Worm (Caenorhabditis elegans) whole organism, young adult: Measurements from ENCODE around the gene B0361.9.
A peak's percentile ranks its signal among the peaks of the same experiment; 100 is the strongest.

ENCODE experiments used
- B0035.1 ChIP-seq: sonication (generic microtip); optimal IDR thresholded peaks from 2 replicates; lab custom pipeline; 2016; ENCODE audit warnings: missing genetic modification characterization, mild to moderate bottlenecking, missing compliant biosample characterization, missing genotype, missing genetic modification reagents
- B0261.1 ChIP-seq: sonication (generic microtip); optimal IDR thresholded peaks from 2 replicates; lab custom pipeline; 2016; ENCODE audit warnings: mild to moderate bottlenecking, missing genetic modification characterization, moderate library complexity, missing compliant biosample characterization
- F22D6.2 ChIP-seq: sonication (generic microtip); optimal IDR thresholded peaks from 2 replicates; lab custom pipeline; 2016; ENCODE audit warnings: mild to moderate bottlenecking, missing genetic modification characterization, missing compliant biosample characterization
- F37B4.10 ChIP-seq: fragments of 200-800 bp; sonication (Bioruptor generic); IDR thresholded peaks from 2 replicates; pipeline ENCODE4 v1.3.6; 2022; ENCODE audit warnings: missing genetic modification characterization, missing compliant biosample characterization
- F49E8.2 ChIP-seq: sonication (generic microtip); optimal IDR thresholded peaks from 3 replicates; lab custom pipeline; 2017; ENCODE audit warnings: missing genetic modification characterization, mild to moderate bottlenecking, missing compliant biosample characterization, antibody characterized with exemption, moderate library complexity; ENCODE audit not compliant: insufficient read depth
- F52B5.7 ChIP-seq: sonication (generic microtip); optimal IDR thresholded peaks from 2 replicates; lab custom pipeline; 2016; ENCODE audit warnings: mild to moderate bottlenecking, missing genetic modification characterization, missing compliant biosample characterization
- F55B11.4 ChIP-seq: sonication (generic microtip); optimal IDR thresholded peaks from 2 replicates; lab custom pipeline; 2016; ENCODE audit warnings: missing compliant biosample characterization, missing genetic modification characterization, borderline replicate concordance; ENCODE audit not compliant: insufficient read depth
- T26A5.8 ChIP-seq: sonication (generic microtip); optimal IDR thresholded peaks from 2 replicates; lab custom pipeline; 2016; ENCODE audit warnings: missing genetic modification characterization, missing compliant biosample characterization
- Y56A3A.18 ChIP-seq: fragments of 200-800 bp; sonication (Bioruptor generic); IDR thresholded peaks from 2 replicates; pipeline ENCODE4 v1.3.6; 2022; ENCODE audit warnings: missing genetic modification reagents, missing genetic modification characterization, missing compliant biosample characterization
- bed-2 ChIP-seq: fragments of 200-800 bp; sonication (Bioruptor generic); IDR thresholded peaks from 2 replicates; pipeline ENCODE4 v1.3.6; 2022; ENCODE audit warnings: missing genetic modification reagents, missing genetic modification characterization, missing compliant biosample characterization
- ceh-100 ChIP-seq: fragments of 200-800 bp; sonication (Bioruptor generic); IDR thresholded peaks from 2 replicates; pipeline ENCODE4 v1.3.6; 2022; ENCODE audit warnings: missing genetic modification reagents, missing genetic modification characterization, missing compliant biosample characterization
- ceh-40 ChIP-seq: fragments of 200-800 bp; sonication (Bioruptor generic); IDR thresholded peaks from 2 replicates; pipeline ENCODE4 v1.3.6; 2022; ENCODE audit warnings: missing genetic modification characterization, missing compliant biosample characterization
- ceh-79 ChIP-seq: sonication (generic microtip); optimal IDR thresholded peaks from 2 replicates; lab custom pipeline; 2017; ENCODE audit warnings: mild to moderate bottlenecking, missing genetic modification characterization, missing compliant biosample characterization
- ceh-91 ChIP-seq: fragments of 200-800 bp; sonication (Bioruptor generic); IDR thresholded peaks from 2 replicates; pipeline ENCODE4 v1.3.6; 2022; ENCODE audit warnings: missing genetic modification reagents, missing genetic modification characterization, missing compliant biosample characterization
- die-1 ChIP-seq: sonication (generic microtip); optimal IDR thresholded peaks from 2 replicates; lab custom pipeline; 2016; ENCODE audit warnings: missing genotype, mild to moderate bottlenecking, missing genetic modification characterization, missing compliant biosample characterization
- dpff-1 ChIP-seq: sonication (generic microtip); optimal IDR thresholded peaks from 2 replicates; lab custom pipeline; 2017; ENCODE audit warnings: mild to moderate bottlenecking, missing genetic modification characterization, missing compliant biosample characterization
- egl-18 ChIP-seq: fragments of 200-800 bp; sonication (Bioruptor generic); IDR thresholded peaks from 2 replicates; pipeline ENCODE4 v1.3.6; 2022; ENCODE audit warnings: missing genetic modification reagents, missing genetic modification characterization, missing compliant biosample characterization
- ekl-4 ChIP-seq: fragments of 200-800 bp; sonication (Bioruptor generic); IDR thresholded peaks from 2 replicates; pipeline ENCODE4 v1.3.6; 2022; ENCODE audit warnings: missing genetic modification reagents, missing genetic modification characterization, missing compliant biosample characterization
- ets-4 ChIP-seq: fragments of 200-800 bp; sonication (Bioruptor generic); optimal IDR thresholded peaks from 2 replicates; lab custom pipeline; 2018; ENCODE audit warnings: mild to moderate bottlenecking, missing genetic modification characterization, missing compliant biosample characterization
- gei-17 ChIP-seq: fragments of 200-800 bp; sonication (Bioruptor generic); optimal IDR thresholded peaks from 2 replicates; lab custom pipeline; 2018; ENCODE audit warnings: mild to moderate bottlenecking, missing genetic modification characterization, missing compliant biosample characterization
- hlh-26 ChIP-seq: fragments of 200-800 bp; sonication (Bioruptor generic); conservative IDR thresholded peaks from 2 replicates; pipeline ENCODE4 v1.3.6; 2022; ENCODE audit warnings: missing genetic modification reagents, missing genetic modification characterization, missing compliant biosample characterization
- lag-1 ChIP-seq: fragments of 200-800 bp; sonication (Bioruptor generic); IDR thresholded peaks from 2 replicates; pipeline ENCODE4 v1.3.6; 2022; ENCODE audit warnings: missing genetic modification reagents, missing genetic modification characterization, missing compliant biosample characterization
- let-526 ChIP-seq: fragments of 200-800 bp; sonication (Bioruptor generic); IDR thresholded peaks from 2 replicates; pipeline ENCODE4 v1.3.6; 2022; ENCODE audit warnings: missing genetic modification reagents, missing genetic modification characterization, missing compliant biosample characterization
- let-607 ChIP-seq, 2 experiments: fragments of 200-800 bp in 1 of 2; sonication (Bioruptor generic) in 1 of 2; sonication (generic microtip) in 1 of 2; optimal IDR thresholded peaks; 2 replicates each; lab custom pipeline; 2016 to 2018; ENCODE audit warnings: mild to moderate bottlenecking in 2 of 2, missing compliant biosample characterization in 2 of 2, missing genetic modification characterization in 2 of 2, moderate library complexity in 2 of 2, missing genotype in 1 of 2
- lin-35 ChIP-seq, 3 experiments: fragments of 150-350 bp in 2 of 3; sonication (generic microtip) in 1 of 3; optimal IDR thresholded peaks; 2 replicates each; lab custom pipeline; 2014 to 2018; ENCODE audit warnings: missing biosample characterization in 3 of 3, missing genetic modification characterization in 3 of 3, missing genetic modification reagents in 3 of 3
- lin-40 ChIP-seq: sonication (generic microtip); optimal IDR thresholded peaks from 2 replicates; lab custom pipeline; 2016; ENCODE audit warnings: missing genetic modification characterization, mild to moderate bottlenecking, missing compliant biosample characterization, missing genotype, missing genetic modification reagents
- lin-54 ChIP-seq: fragments of 200-800 bp; sonication (Bioruptor generic); optimal IDR thresholded peaks from 2 replicates; lab custom pipeline; 2018; ENCODE audit warnings: mild to moderate bottlenecking, missing genetic modification characterization, missing compliant biosample characterization
- lsl-1 ChIP-seq: fragments of 200-800 bp; sonication (Bioruptor generic); optimal IDR thresholded peaks from 2 replicates; lab custom pipeline; 2018; ENCODE audit warnings: mild to moderate bottlenecking, missing genetic modification characterization, moderate library complexity, missing compliant biosample characterization
- lsy-27 ChIP-seq: sonication (generic microtip); optimal IDR thresholded peaks from 2 replicates; lab custom pipeline; 2017; ENCODE audit warnings: missing genetic modification characterization, mild to moderate bottlenecking, missing compliant biosample characterization, antibody characterized with exemption, missing genotype, borderline replicate concordance; ENCODE audit not compliant: insufficient read depth
- madf-3 ChIP-seq: fragments of 200-800 bp; sonication (Bioruptor generic); IDR thresholded peaks from 2 replicates; pipeline ENCODE4 v1.3.6; 2022; ENCODE audit warnings: missing genetic modification reagents, missing genetic modification characterization, missing compliant biosample characterization
- madf-6 ChIP-seq: fragments of 200-800 bp; sonication (Bioruptor generic); IDR thresholded peaks from 2 replicates; pipeline ENCODE4 v1.3.6; 2022; ENCODE audit warnings: missing genetic modification reagents, missing genetic modification characterization, missing compliant biosample characterization
- madf-8 ChIP-seq: fragments of 200-800 bp; sonication (Bioruptor generic); conservative IDR thresholded peaks from 2 replicates; pipeline ENCODE4 v1.3.6; 2022; ENCODE audit warnings: missing genetic modification reagents, missing genetic modification characterization, missing compliant biosample characterization
- mcd-1 ChIP-seq: fragments of 200-800 bp; sonication (Bioruptor generic); IDR thresholded peaks from 2 replicates; pipeline ENCODE4 v1.3.6; 2022; ENCODE audit warnings: missing genetic modification reagents, missing genetic modification characterization, missing compliant biosample characterization
- mes-4 ChIP-seq: sonication (generic microtip); optimal IDR thresholded peaks from 2 replicates; lab custom pipeline; 2016; ENCODE audit warnings: missing genotype, missing genetic modification characterization, missing compliant biosample characterization
- nfya-1 ChIP-seq: sonication (generic microtip); optimal IDR thresholded peaks from 2 replicates; lab custom pipeline; 2017; ENCODE audit warnings: antibody characterized with exemption, missing compliant biosample characterization, missing genetic modification characterization, borderline replicate concordance; ENCODE audit not compliant: insufficient read depth
- nhr-120 ChIP-seq: fragments of 200-800 bp; sonication (Bioruptor generic); IDR thresholded peaks from 2 replicates; pipeline ENCODE4 v1.3.6; 2022; ENCODE audit warnings: missing genetic modification characterization, missing compliant biosample characterization
- nhr-27 ChIP-seq: fragments of 200-800 bp; sonication (Bioruptor generic); optimal IDR thresholded peaks from 2 replicates; lab custom pipeline; 2018; ENCODE audit warnings: mild to moderate bottlenecking, missing genetic modification characterization, moderate library complexity, missing compliant biosample characterization
- nhr-90 ChIP-seq: sonication (generic microtip); optimal IDR thresholded peaks from 2 replicates; lab custom pipeline; 2016; ENCODE audit warnings: missing genotype, mild to moderate bottlenecking, missing genetic modification characterization, missing compliant biosample characterization
- pbrm-1 ChIP-seq: fragments of 200-800 bp; sonication (Bioruptor generic); IDR thresholded peaks from 2 replicates; pipeline ENCODE4 v1.3.6; 2022; ENCODE audit warnings: missing genetic modification reagents, missing genetic modification characterization, missing compliant biosample characterization
- pha-4 ChIP-seq: fragments of 150-350 bp; sonication (generic microtip); optimal IDR thresholded peaks from 2 replicates; lab custom pipeline; 2014; ENCODE audit warnings: missing biosample characterization, missing genetic modification reagents, missing genetic modification characterization
- repo-1 ChIP-seq: sonication (generic microtip); optimal IDR thresholded peaks from 2 replicates; lab custom pipeline; 2017; ENCODE audit warnings: mild to moderate bottlenecking, missing genetic modification characterization, missing compliant biosample characterization
- rpc-1 ChIP-seq, 2 experiments: fragments of 150-350 bp in 1 of 2; sonication (generic microtip) in 1 of 2; optimal IDR thresholded peaks; 2 replicates each; lab custom pipeline; 2014 to 2018; ENCODE audit warnings: missing biosample characterization in 1 of 2, missing genetic modification characterization in 1 of 2, missing genetic modification reagents in 1 of 2, missing genotype in 1 of 2
- snpc-1.1 ChIP-seq: sonication (generic microtip); optimal IDR thresholded peaks from 2 replicates; lab custom pipeline; 2017; ENCODE audit warnings: missing genetic modification characterization, mild to moderate bottlenecking, missing compliant biosample characterization, antibody characterized with exemption, moderate library complexity, missing genotype, missing genetic modification reagents; ENCODE audit not compliant: insufficient read depth
- tbx-9 ChIP-seq: sonication (generic microtip); optimal IDR thresholded peaks from 2 replicates; lab custom pipeline; 2016; ENCODE audit warnings: borderline replicate concordance, missing genetic modification characterization, inconsistent platforms, missing compliant biosample characterization
- ztf-22 ChIP-seq: fragments of 200-800 bp; sonication (Bioruptor generic); optimal IDR thresholded peaks from 2 replicates; lab custom pipeline; 2018; ENCODE audit warnings: mild to moderate bottlenecking, missing genetic modification characterization, moderate library complexity, missing compliant biosample characterization
- ztf-25 ChIP-seq: fragments of 200-800 bp; sonication (Bioruptor generic); IDR thresholded peaks from 2 replicates; pipeline ENCODE4 v1.3.6; 2022; ENCODE audit warnings: missing genetic modification reagents, missing genetic modification characterization, missing compliant biosample characterization
- ztf-28 ChIP-seq: fragments of 200-800 bp; sonication (Bioruptor generic); IDR thresholded peaks from 2 replicates; pipeline ENCODE4 v1.3.6; 2022; ENCODE audit warnings: missing genetic modification reagents, missing genetic modification characterization, missing compliant biosample characterization
- ztf-3 ChIP-seq: fragments of 200-800 bp; sonication (Bioruptor generic); optimal IDR thresholded peaks from 2 replicates; lab custom pipeline; 2018; ENCODE audit warnings: mild to moderate bottlenecking, missing genetic modification characterization, missing compliant biosample characterization

B0361.9 gene

DNA sequence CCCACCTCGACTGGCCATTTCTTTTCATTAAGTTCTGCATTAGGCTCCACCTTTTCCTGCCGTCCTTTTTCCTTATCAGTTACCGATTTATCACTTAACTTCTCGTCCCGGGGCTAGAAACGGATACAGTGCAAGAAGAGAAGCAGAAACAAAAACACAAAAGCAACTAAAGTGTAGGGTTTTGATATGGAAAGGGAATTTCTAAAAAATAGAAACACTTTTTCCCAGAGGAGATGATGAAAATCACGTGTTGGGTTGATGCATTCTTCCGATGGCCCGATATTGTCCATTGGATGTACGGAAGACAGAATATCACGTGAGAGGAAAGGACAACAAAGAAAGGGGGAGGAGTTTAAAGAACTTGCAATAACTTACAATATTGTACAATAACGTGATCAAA, 26.6 kb downstream of the B0361.9 start (continued):
- TF ChIP-seq snpc-1.1 (tag; lab: Kevin White, UChicago), result no peak
- TF ChIP-seq ceh-100 (GFP tag; lab: Robert Waterston, UW), result no peak
- no peak for TF ChIP-seq lsl-1 (GFP tag; lab: Kevin White, UChicago)
- no peak for TF ChIP-seq nhr-27 (tag; lab: Kevin White, UChicago)
- TF ChIP-seq madf-3 (GFP tag; lab: Robert Waterston, UW), result no peak
- peak; percentile 8 for TF ChIP-seq nhr-90
- no peak for TF ChIP-seq dpff-1 (tag; lab: Kevin White, UChicago)
- no peak for TF ChIP-seq tbx-9 (tag; lab: Kevin White, UChicago)
- TF ChIP-seq ets-4 (GFP tag; lab: Kevin White, UChicago), result no peak
- no peak for TF ChIP-seq ceh-91
- TF ChIP-seq bed-2 (GFP tag; lab: Robert Waterston, UW), result no peak
- TF ChIP-seq pbrm-1, result peak; percentile 37; the same call in 1 of the 2 replicates
- TF ChIP-seq let-607 (tag; optimal IDR thresholded peaks at IDR 0.05; lab: Kevin White, UChicago), result no peak
- TF ChIP-seq madf-8 (GFP tag; lab: Robert Waterston, UW), result no peak
- TF ChIP-seq ceh-40, result no peak
- no peak for TF ChIP-seq Y56A3A.18 (GFP tag; lab: Robert Waterston, UW)
- TF ChIP-seq lsy-27 (tag; lab: Kevin White, UChicago), result no peak
- TF ChIP-seq F52B5.7, result no peak
- TF ChIP-seq B0261.1, result no peak
- no peak for TF ChIP-seq ztf-25 (GFP tag; lab: Robert Waterston, UW)
- TF ChIP-seq hlh-26 (GFP tag; lab: Robert Waterston, UW), result no peak
- no peak for TF ChIP-seq rpc-1 (optimal IDR thresholded peaks at IDR 0.05; lab: Kevin White, UChicago)
- TF ChIP-seq rpc-1 (tag; optimal IDR thresholded peaks at IDR 0.05; lab: Kevin White, UChicago), result no peak
- no peak for TF ChIP-seq ekl-4 (GFP tag; lab: Robert Waterston, UW)
- no peak for TF ChIP-seq F49E8.2
- TF ChIP-seq ztf-28, result no peak
- TF ChIP-seq ztf-3 (GFP tag; lab: Kevin White, UChicago), result no peak
- peak; percentile 8 for TF ChIP-seq die-1
- no peak for TF ChIP-seq madf-6 (GFP tag; lab: Robert Waterston, UW)
- TF ChIP-seq F37B4.10, result no peak
- TF ChIP-seq F55B11.4 (tag; lab: Kevin White, UChicago), result no peak
- no peak for TF ChIP-seq F22D6.2 (tag; lab: Kevin White, UChicago)
- no peak for TF ChIP-seq ztf-22 (GFP tag; lab: Kevin White, UChicago)
- TF ChIP-seq nhr-120 (GFP tag; lab: Robert Waterston, UW), result no peak
- TF ChIP-seq ceh-79 (tag; lab: Kevin White, UChicago), result no peak
- TF ChIP-seq lin-35 (GFP tag; optimal IDR thresholded peaks at IDR 0.05; lab: Kevin White, UChicago), result no peak
- no peak for TF ChIP-seq T26A5.8 (tag; lab: Kevin White, UChicago)
- no peak for TF ChIP-seq nfya-1 (tag; lab: Kevin White, UChicago)
- TF ChIP-seq lin-40, result peak; percentile 51
- TF ChIP-seq mcd-1 (GFP tag; lab: Robert Waterston, UW), result 0 out of 2 replicates have a peak, but pooled peaks have one; percentile 19
- TF ChIP-seq lin-54, result peak; percentile 3
- no peak for TF ChIP-seq lag-1 (GFP tag; lab: Robert Waterston, UW)
- no peak for TF ChIP-seq repo-1 (tag; lab: Kevin White, UChicago)
- TF ChIP-seq B0035.1 (tag; lab: Kevin White, UChicago), result no peak
- no peak for TF ChIP-seq egl-18 (GFP tag; lab: Robert Waterston, UW)
- TF ChIP-seq mes-4, result no peak
- no peak for TF ChIP-seq gei-17 (GFP tag; lab: Kevin White, UChicago)
- no peak for TF ChIP-seq pha-4 (tag; lab: Kevin White, UChicago)
- TF ChIP-seq let-526 (GFP tag; lab: Robert Waterston, UW), result no peak
